Worm (Caenorhabditis elegans): ENCODE results near the gene nhr-3.

The nhr-3 gene

ce11 chrX:14513462-14513861 lies 44.8 kb upstream of the nhr-3 start:
- no peak for TF ChIP-seq elt-1 (tag; optimal IDR thresholded peaks at IDR 0.05; ENCODE audit: borderline replicate concordance, insufficient read depth)
- peak; percentile 8 for TF ChIP-seq mep-1 (tag; optimal IDR thresholded peaks at IDR 0.05)
- TF ChIP-seq unc-120 (tag; optimal IDR thresholded peaks at IDR 0.05; ENCODE audit: poor library complexity, severe bottlenecking): peak; percentile 4
- peak; percentile 93 for TF ChIP-seq ces-1 (GFP tag; optimal IDR thresholded peaks at IDR 0.05)

DNA sequence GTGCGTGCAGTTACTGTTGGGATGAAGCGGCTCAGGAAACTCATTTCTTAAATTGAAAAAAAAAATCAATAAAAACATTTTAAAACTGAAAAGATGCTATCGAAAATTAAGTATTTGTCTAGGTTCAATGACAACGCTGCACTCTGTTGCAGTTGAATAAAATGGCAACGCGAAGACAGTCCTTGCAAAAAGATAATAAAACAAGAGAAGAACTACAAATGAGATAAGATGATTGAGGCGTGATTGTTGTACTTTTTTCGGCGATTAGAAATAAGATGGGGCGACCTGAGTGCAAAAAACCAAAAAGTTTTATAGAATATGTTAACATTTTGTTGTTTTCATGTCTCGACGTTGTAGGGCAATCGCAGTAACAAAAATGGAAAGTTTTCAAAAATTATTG lies 43.3 kb upstream of the nhr-3 start, which contains the start of gene gcsh-1:
Gene gcsh-1, minus strand, starts transcription at position 46 of the 400 bp plus-strand sequence.
- TF ChIP-seq ces-1 (GFP tag; optimal IDR thresholded peaks at IDR 0.05) (no peak), cnd-1 (tag; optimal IDR thresholded peaks at IDR 0.05) (no peak), M03D4.4 (tag; optimal IDR thresholded peaks at IDR 0.05) (no peak), ham-2 (GFP tag; optimal IDR thresholded peaks at IDR 0.05) (no peak), bed-3 (GFP tag; optimal IDR thresholded peaks at IDR 0.05) (no peak), lin-13 (tag; optimal IDR thresholded peaks at IDR 0.05) (no peak), hlh-1 (tag; optimal IDR thresholded peaks at IDR 0.05) (no peak), zip-8 (tag; optimal IDR thresholded peaks at IDR 0.05) (no peak), snpc-4 (tag; optimal IDR thresholded peaks at IDR 0.05) (no peak)

- TF ChIP-seq ztf-11 (tag; optimal IDR thresholded peaks at IDR 0.05): no peak
- TF ChIP-seq ham-2 (GFP tag; optimal IDR thresholded peaks at IDR 0.05): no peak
- no peak for TF ChIP-seq nhr-12 (tag; optimal IDR thresholded peaks at IDR 0.05)
- no peak for TF ChIP-seq blmp-1 (tag; optimal IDR thresholded peaks at IDR 0.05)
- TF ChIP-seq ceh-83 (GFP tag; optimal IDR thresholded peaks at IDR 0.05): no peak
- no peak for TF ChIP-seq ceh-39 (tag; optimal IDR thresholded peaks at IDR 0.05)
- TF ChIP-seq pha-4 (tag; optimal IDR thresholded peaks at IDR 0.05): no peak
- no peak for TF ChIP-seq mab-5 (tag; optimal IDR thresholded peaks at IDR 0.05)
- no peak for TF ChIP-seq lsy-2 (tag; optimal IDR thresholded peaks at IDR 0.05)
- no peak for TF ChIP-seq tbx-8 (GFP tag; optimal IDR thresholded peaks at IDR 0.05)
- TF ChIP-seq mls-2 (tag; optimal IDR thresholded peaks at IDR 0.05): no peak
- no peak for TF ChIP-seq unc-39 (tag; optimal IDR thresholded peaks at IDR 0.05)
Measured at ce11 chrX:14516560-14516959, 41.7 kb upstream of the nhr-3 start, which contains the start of gene D1025.10. D1025.10 (plus strand) TSS chrX:14516860.

DNA sequence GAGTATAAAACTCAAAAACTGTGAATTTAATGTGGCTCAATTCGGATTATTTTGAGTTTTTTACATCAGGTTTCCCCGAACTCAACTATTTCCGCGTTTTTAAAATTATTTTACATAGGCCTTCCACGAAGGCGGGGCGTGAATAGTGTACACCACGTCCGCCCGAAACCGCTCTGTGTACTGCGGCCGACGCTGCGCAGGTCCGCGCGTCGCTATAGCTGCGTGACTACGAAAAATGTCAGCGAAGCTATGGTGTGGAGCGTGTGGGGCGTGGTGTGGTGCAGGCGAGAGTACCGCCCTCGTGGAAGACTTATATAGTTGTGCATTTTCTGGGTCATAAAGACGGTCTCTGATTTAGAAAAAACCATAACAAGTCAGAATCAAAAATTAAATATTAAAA lies 40.5 kb upstream of the nhr-3 start:
- TF ChIP-seq lin-32 (GFP tag; optimal IDR thresholded peaks at IDR 0.05): no peak
- no peak for TF ChIP-seq ceh-39 (tag; optimal IDR thresholded peaks at IDR 0.05)
- TF ChIP-seq sem-2 (GFP tag; optimal IDR thresholded peaks at IDR 0.05): no peak
- TF ChIP-seq nhr-237 (tag; optimal IDR thresholded peaks at IDR 0.05): no peak
- no peak for TF ChIP-seq hlh-1 (tag; optimal IDR thresholded peaks at IDR 0.05)
- no peak for TF ChIP-seq M03D4.4 (tag; optimal IDR thresholded peaks at IDR 0.05)
- no peak for TF ChIP-seq unc-62 (GFP tag; optimal IDR thresholded peaks at IDR 0.05)
- TF ChIP-seq drap-1 (GFP tag; optimal IDR thresholded peaks at IDR 0.05): no peak
- no peak for TF ChIP-seq unc-39 (tag; optimal IDR thresholded peaks at IDR 0.05)
- TF ChIP-seq mls-2 (tag; optimal IDR thresholded peaks at IDR 0.05): no peak

DNA sequence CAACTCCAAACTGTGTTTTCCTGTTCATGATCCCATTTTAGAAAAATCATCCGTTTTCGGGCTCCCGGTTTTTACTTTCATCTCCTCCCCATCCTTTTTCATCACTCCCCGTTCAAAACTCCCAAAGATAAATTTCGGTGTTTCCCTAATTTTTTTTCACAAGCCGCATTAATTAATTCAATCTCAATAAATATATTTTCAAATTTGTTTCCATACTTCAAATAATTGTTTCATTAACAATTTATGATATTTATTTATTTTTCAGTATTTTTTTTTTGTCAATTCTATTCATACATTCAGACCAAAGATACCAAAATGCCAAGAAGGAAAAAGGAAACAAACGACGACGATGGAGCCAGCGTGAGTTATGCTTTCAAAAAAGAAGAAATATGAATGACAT lies 37.8 kb upstream of the nhr-3 start, which contains the start of gene D1025.1:
Gene D1025.1, plus strand, starts transcription at position 301 of the 400 bp plus-strand sequence.
- TF ChIP-seq snpc-4 (tag; optimal IDR thresholded peaks at IDR 0.05) (no peak), mab-5 (tag; optimal IDR thresholded peaks at IDR 0.05) (no peak), nhr-12 (tag; optimal IDR thresholded peaks at IDR 0.05) (no peak), ham-2 (GFP tag; optimal IDR thresholded peaks at IDR 0.05) (no peak), flh-1 (GFP tag; optimal IDR thresholded peaks at IDR 0.05) (no peak), unc-120 (tag; optimal IDR thresholded peaks at IDR 0.05; ENCODE audit: poor library complexity, severe bottlenecking) (no peak), hlh-1 (tag; optimal IDR thresholded peaks at IDR 0.05) (no peak), elt-1 (tag; optimal IDR thresholded peaks at IDR 0.05; ENCODE audit: borderline replicate concordance, insufficient read depth) (no peak), lin-32 (GFP tag; optimal IDR thresholded peaks at IDR 0.05) (no peak), elt-3 (tag; optimal IDR thresholded peaks at IDR 0.05) (no peak), nhr-237 (tag; optimal IDR thresholded peaks at IDR 0.05) (no peak), ztf-11 (tag; optimal IDR thresholded peaks at IDR 0.05) (no peak), nhr-28 (tag; optimal IDR thresholded peaks at IDR 0.05) (no peak), unc-39 (tag; optimal IDR thresholded peaks at IDR 0.05) (no peak), ces-1 (GFP tag; optimal IDR thresholded peaks at IDR 0.05) (no peak)

Data from whole organism, mixed stage, embryonic.